Worm (Caenorhabditis elegans) whole organism, L4/young adult: ENCODE results near the gene ribo-1.

Experiments
- W03F9.2 ChIP-seq: fragments of 150-350 bp; optimal IDR thresholded peaks from 2 replicates; lab custom pipeline; 2014; ENCODE audit warnings: missing biosample characterization, missing genetic modification characterization
- dao-5 ChIP-seq: sonication (generic microtip); optimal IDR thresholded peaks from 2 replicates; lab custom pipeline; 2016; ENCODE audit warnings: missing genotype, missing genetic modification characterization, moderate library complexity, missing compliant biosample characterization

- TF ChIP-seq dao-5 (tag; lab: Kevin White, UChicago) = no peak
- TF ChIP-seq W03F9.2 (tag; lab: Kevin White, UChicago) = no peak
Measured at ce11 chrIV:6920063-6920462, 9.6 kb downstream of the ribo-1 start, which contains the start of gene T22D1.18.
